Fruit fly (Drosophila melanogaster): ENCODE results near the gene CG15449.

dm6 chrX:21053849-21054581, 13.6 kb upstream of the CG15449 start, which contains the start of the genes Stt3A and bves:
- TF ChIP-seq Gug (GFP tag; IDR thresholded peaks at IDR 0.05) (peak; percentile 95), cyc (GFP tag; optimal IDR thresholded peaks at IDR 0.05) (peak; percentile 97), CG11294 (GFP tag; IDR thresholded peaks at IDR 0.05) (peak; percentile 94), spab (GFP tag; optimal IDR thresholded peaks at IDR 0.05) (peak; percentile 97), Lpt (GFP tag; optimal IDR thresholded peaks at IDR 0.05) (peak; percentile 98)
